Fruit fly (Drosophila melanogaster) whole organism, wandering third instar larva: Measurements from ENCODE around the gene CG34307.

Experiments used
- CG32264 ChIP-seq: fragments of 200-800 bp; sonication (Bioruptor generic); optimal IDR thresholded peaks from 2 replicates; lab custom pipeline; 2016; ENCODE audit warnings: missing biosample characterization, missing genetic modification characterization
- Dfd ChIP-seq: fragments of >200 bp; optimal IDR thresholded peaks from 2 replicates; lab custom pipeline; 2017; ENCODE audit warnings: missing biosample characterization, missing genetic modification characterization
- Jra ChIP-seq: sonication (Bioruptor generic); optimal IDR thresholded peaks from 2 replicates; lab custom pipeline; 2016; ENCODE audit warnings: missing biosample characterization, missing genetic modification characterization
- pan ChIP-seq: fragments of >200 bp; optimal IDR thresholded peaks from 2 replicates; lab custom pipeline; 2017
- rgr ChIP-seq: fragments of 200-800 bp; sonication (Bioruptor generic); optimal IDR thresholded peaks from 3 replicates; lab custom pipeline; 2016; ENCODE audit warnings: missing biosample characterization, mild to moderate bottlenecking, missing genetic modification characterization

dm6 chr3R:11877162-11877561, 20.2 kb upstream of the CG34307 start, which contains the start of gene sad:
- no peak for TF ChIP-seq rgr (GFP tag; lab: Kevin White, UChicago)
- TF ChIP-seq Jra (GFP tag; lab: Kevin White, UChicago) = no peak
- TF ChIP-seq Dfd (GFP tag; lab: Kevin White, UChicago) = no peak
- no peak for TF ChIP-seq pan
- no peak for TF ChIP-seq CG32264
